Worm (Caenorhabditis elegans) whole organism, L2 larva: ENCODE measurements around the gene F25E5.8.

Experiments
- ZK546.5 ChIP-seq: sonication (generic microtip); optimal IDR thresholded peaks from 2 replicates; lab custom pipeline; 2017; ENCODE audit warnings: missing biosample characterization, missing genetic modification characterization
- elt-3 ChIP-seq: sonication (generic microtip); optimal IDR thresholded peaks from 2 replicates; lab custom pipeline; 2017; ENCODE audit warnings: missing biosample characterization, missing genetic modification characterization
- mab-5 ChIP-seq: fragments of 150-350 bp; optimal IDR thresholded peaks from 2 replicates; lab custom pipeline; 2014; ENCODE audit warnings: missing biosample characterization, missing genetic modification characterization
- nhr-12 ChIP-seq: fragments of 150-350 bp; optimal IDR thresholded peaks from 2 replicates; lab custom pipeline; 2014; ENCODE audit warnings: missing biosample characterization, missing genetic modification characterization
- snpc-4 ChIP-seq: fragments of 150-350 bp; optimal IDR thresholded peaks from 2 replicates; lab custom pipeline; 2014; ENCODE audit warnings: missing biosample characterization, missing genetic modification characterization
- unc-62 ChIP-seq: fragments of 150-350 bp; optimal IDR thresholded peaks from 2 replicates; lab custom pipeline; 2014; ENCODE audit warnings: missing biosample characterization, missing genetic modification reagents, missing genetic modification characterization

DNA sequence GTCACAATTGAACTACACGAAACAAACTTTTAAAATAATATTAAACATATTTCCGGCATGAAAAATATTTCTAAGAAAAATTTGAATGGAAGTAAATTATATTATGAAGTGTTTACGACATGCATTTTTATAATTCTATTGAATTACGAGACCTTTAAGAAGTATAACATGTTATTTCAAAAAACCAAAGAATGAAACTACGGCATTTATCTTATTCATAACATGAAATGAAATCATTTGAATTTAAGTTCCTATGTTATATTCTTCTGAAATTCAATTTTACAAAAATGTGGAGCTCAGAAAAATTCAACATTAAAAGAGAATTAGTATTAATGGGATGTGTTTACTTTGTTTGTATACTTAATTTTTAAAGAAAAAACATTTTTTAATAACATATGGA lies 4.7 kb upstream of the F25E5.8 start, which contains the start of gene srw-71:
- TF ChIP-seq nhr-12 (tag; lab: Kevin White, UChicago) (no peak), snpc-4 (tag; lab: Kevin White, UChicago) (no peak), ZK546.5 (no peak), elt-3 (no peak), mab-5 (tag; lab: Kevin White, UChicago) (no peak), unc-62 (GFP tag; lab: Kevin White, UChicago) (no peak)
